Fruit fly (Drosophila melanogaster) whole organism, embryonic: ENCODE results near the gene mthl1.

Experiments used
- Bdp1 ChIP-seq: fragments of 200-800 bp; sonication (Bioruptor generic); optimal IDR thresholded peaks from 3 replicates; lab custom pipeline; 2016; ENCODE audit warnings: missing biosample characterization, missing genetic modification characterization
- CG10431 ChIP-seq: fragments of 200-800 bp; sonication (Bioruptor generic); optimal IDR thresholded peaks from 3 replicates; lab custom pipeline; 2018; ENCODE audit warnings: missing biosample characterization, mild to moderate bottlenecking, missing genetic modification characterization
- CG11247 ChIP-seq: fragments of 200-800 bp; sonication (Bioruptor generic); IDR thresholded peaks from 2 replicates; pipeline ENCODE4 v1.3.6; 2022; ENCODE audit warnings: missing biosample characterization, missing genetic modification characterization
- CG13424 ChIP-seq: fragments of 200-800 bp; sonication (Bioruptor generic); optimal IDR thresholded peaks from 2 replicates; lab custom pipeline; 2019; ENCODE audit warnings: missing biosample characterization, mild to moderate bottlenecking, missing genetic modification characterization, moderate library complexity
- CG1602 ChIP-seq: fragments of 200-800 bp; sonication (Bioruptor generic); optimal IDR thresholded peaks from 3 replicates; lab custom pipeline; 2016; ENCODE audit warnings: missing biosample characterization, missing genetic modification characterization
- CG2120 ChIP-seq: fragments of 200-800 bp; sonication (Bioruptor generic); optimal IDR thresholded peaks from 3 replicates; lab custom pipeline; 2016; ENCODE audit warnings: missing biosample characterization, missing genetic modification characterization
- CG31224 ChIP-seq: fragments of 200-800 bp; sonication (Bioruptor generic); IDR thresholded peaks from 2 replicates; pipeline ENCODE4 v1.3.6; 2022; ENCODE audit warnings: missing biosample characterization, missing genetic modification characterization
- CG3281 ChIP-seq: fragments of 200-800 bp; sonication (Bioruptor generic); optimal IDR thresholded peaks from 3 replicates; lab custom pipeline; 2017; ENCODE audit warnings: missing biosample characterization, mild to moderate bottlenecking, missing genetic modification characterization
- CG6254 ChIP-seq: fragments of 200-800 bp; sonication (Bioruptor generic); optimal IDR thresholded peaks from 3 replicates; lab custom pipeline; 2017; ENCODE audit warnings: mild to moderate bottlenecking, missing biosample characterization, missing genetic modification reagents, missing genetic modification characterization
- CG6272 ChIP-seq: fragments of 200-800 bp; sonication (Bioruptor generic); IDR thresholded peaks from 2 replicates; pipeline ENCODE4 v1.3.6; 2022; ENCODE audit warnings: missing biosample characterization, missing genetic modification characterization
- CG8281 ChIP-seq: fragments of 200-800 bp; sonication (Bioruptor generic); optimal IDR thresholded peaks from 2 replicates; lab custom pipeline; 2018; ENCODE audit warnings: missing biosample characterization, mild to moderate bottlenecking, missing genetic modification characterization, moderate library complexity
- CG8388 ChIP-seq: fragments of 200-800 bp; sonication (Bioruptor generic); optimal IDR thresholded peaks from 2 replicates; lab custom pipeline; 2019; ENCODE audit warnings: missing biosample characterization, mild to moderate bottlenecking, missing genetic modification characterization, moderate library complexity
- CG9437 ChIP-seq: fragments of 200-800 bp; sonication (Bioruptor generic); optimal IDR thresholded peaks from 2 replicates; lab custom pipeline; 2018; ENCODE audit warnings: missing biosample characterization, mild to moderate bottlenecking, missing genetic modification characterization
- CG9817 ChIP-seq: fragments of 200-800 bp; sonication (Bioruptor generic); optimal IDR thresholded peaks from 2 replicates; lab custom pipeline; 2018; ENCODE audit warnings: missing biosample characterization, mild to moderate bottlenecking, missing genetic modification characterization, moderate library complexity
- Camta ChIP-seq: fragments of 200-800 bp; sonication (Bioruptor generic); optimal IDR thresholded peaks from 2 replicates; lab custom pipeline; 2016; ENCODE audit warnings: missing biosample characterization, missing genetic modification characterization
- D ChIP-seq, 2 experiments: fragments of 200-800 bp in 1 of 2; fragments of >200 bp in 1 of 2; sonication (Bioruptor generic) in 1 of 2; optimal IDR thresholded peaks; 2 replicates in 1 of 2; 3 replicates in 1 of 2; lab custom pipeline; 2017; ENCODE audit warnings: mild to moderate bottlenecking in 1 of 2, missing biosample characterization in 1 of 2, missing genetic modification characterization in 1 of 2, missing genetic modification reagents in 1 of 2
- Fer3 ChIP-seq: fragments of 200-800 bp; sonication (Bioruptor generic); optimal IDR thresholded peaks from 2 replicates; lab custom pipeline; 2018; ENCODE audit warnings: missing biosample characterization, mild to moderate bottlenecking, missing genetic modification characterization, moderate library complexity
- HmgD ChIP-seq: fragments of 200-800 bp; sonication (Bioruptor generic); optimal IDR thresholded peaks from 3 replicates; lab custom pipeline; 2016; ENCODE audit warnings: missing biosample characterization, missing genetic modification characterization
- Mrtf ChIP-seq: fragments of 200-800 bp; sonication (Bioruptor generic); IDR thresholded peaks from 3 replicates; pipeline ENCODE4 v1.3.6; 2022; ENCODE audit warnings: missing biosample characterization, missing genetic modification characterization
- NC2β ChIP-seq: fragments of 200-800 bp; sonication (Bioruptor generic); optimal IDR thresholded peaks from 2 replicates; lab custom pipeline; 2016; ENCODE audit warnings: missing biosample characterization, missing genetic modification characterization
- NFAT ChIP-seq: fragments of 200-800 bp; sonication (Bioruptor generic); IDR thresholded peaks from 2 replicates; pipeline ENCODE4 v1.3.6; 2022; ENCODE audit warnings: missing biosample characterization, missing genetic modification characterization
- Rx ChIP-seq: fragments of 200-800 bp; sonication (Bioruptor generic); IDR thresholded peaks from 2 replicates; pipeline ENCODE4 v1.3.6; 2022; ENCODE audit warnings: missing biosample characterization, missing genetic modification characterization
- Tbp ChIP-seq: fragments of >200 bp; optimal IDR thresholded peaks from 2 replicates; lab custom pipeline; 2018; ENCODE audit warnings: missing biosample characterization, missing genetic modification characterization
- ac ChIP-seq: fragments of 200-800 bp; sonication (Bioruptor generic); optimal IDR thresholded peaks from 3 replicates; lab custom pipeline; 2017; ENCODE audit warnings: missing biosample characterization, mild to moderate bottlenecking, missing genetic modification characterization
- aop ChIP-seq: fragments of 200-800 bp; sonication (Bioruptor generic); IDR thresholded peaks from 2 replicates; pipeline ENCODE4 v1.3.6; 2022; ENCODE audit warnings: missing biosample characterization, missing genetic modification characterization
- ash1 ChIP-seq: fragments of 200-800 bp; sonication (Bioruptor generic); optimal IDR thresholded peaks from 2 replicates; lab custom pipeline; 2018; ENCODE audit warnings: missing biosample characterization, mild to moderate bottlenecking, missing genetic modification characterization
- bab2 ChIP-seq: fragments of 200-800 bp; sonication (Bioruptor generic); optimal IDR thresholded peaks from 2 replicates; lab custom pipeline; 2016; ENCODE audit warnings: missing biosample characterization, missing genetic modification characterization
- bsh ChIP-seq, 2 experiments: fragments of 200-800 bp; sonication (Bioruptor generic); optimal IDR thresholded peaks; 2 replicates each; lab custom pipeline; 2017 to 2018; ENCODE audit warnings: mild to moderate bottlenecking in 2 of 2, missing biosample characterization in 2 of 2, missing genetic modification characterization in 2 of 2, moderate library complexity in 1 of 2
- cas ChIP-seq: fragments of 200-800 bp; sonication (Bioruptor generic); IDR thresholded peaks from 2 replicates; pipeline ENCODE4 v1.3.6; 2022; ENCODE audit warnings: missing biosample characterization, missing genetic modification characterization
- dmrt11E ChIP-seq: fragments of 200-800 bp; sonication (Bioruptor generic); optimal IDR thresholded peaks from 3 replicates; lab custom pipeline; 2018; ENCODE audit warnings: missing biosample characterization, mild to moderate bottlenecking, missing genetic modification characterization, moderate library complexity
- en ChIP-seq: fragments of 200-800 bp; sonication (Bioruptor generic); optimal IDR thresholded peaks from 2 replicates; lab custom pipeline; 2016; ENCODE audit warnings: missing biosample characterization, missing genetic modification characterization
- fd96Cb ChIP-seq: fragments of 200-800 bp; sonication (Bioruptor generic); optimal IDR thresholded peaks from 2 replicates; lab custom pipeline; 2018; ENCODE audit warnings: missing biosample characterization, mild to moderate bottlenecking, missing genetic modification characterization, moderate library complexity
- gce ChIP-seq: fragments of 200-800 bp; sonication (Bioruptor generic); IDR thresholded peaks from 3 replicates; pipeline ENCODE4 v1.3.6; 2022; ENCODE audit warnings: missing biosample characterization, missing genetic modification characterization
- hkb ChIP-seq, 2 experiments: fragments of 200-800 bp in 1 of 2; fragments of >200 bp in 1 of 2; sonication (Bioruptor generic) in 1 of 2; IDR thresholded peaks in 1 of 2; optimal IDR thresholded peaks in 1 of 2; 2 replicates each; pipeline versions ENCODE4 v1.3.6 to Lab custom; 2017 to 2022; ENCODE audit warnings: missing biosample characterization in 1 of 2, missing genetic modification characterization in 1 of 2
- luna ChIP-seq: fragments of 200-800 bp; sonication (Bioruptor generic); optimal IDR thresholded peaks from 2 replicates; lab custom pipeline; 2016; ENCODE audit warnings: missing biosample characterization, missing genetic modification characterization
- mld ChIP-seq: fragments of 200-800 bp; sonication (Bioruptor generic); IDR thresholded peaks from 3 replicates; pipeline ENCODE4 v1.3.6; 2022; ENCODE audit warnings: missing biosample characterization, missing genetic modification characterization; ENCODE audit not compliant: partially characterized antibody
- nerfin-1 ChIP-seq: fragments of 200-800 bp; sonication (Bioruptor generic); optimal IDR thresholded peaks from 3 replicates; lab custom pipeline; 2019; ENCODE audit warnings: missing biosample characterization, mild to moderate bottlenecking, missing genetic modification characterization, moderate library complexity
- oc ChIP-seq: fragments of 200-800 bp; sonication (Bioruptor generic); optimal IDR thresholded peaks from 2 replicates; lab custom pipeline; 2018; ENCODE audit warnings: missing biosample characterization, mild to moderate bottlenecking, missing genetic modification characterization, moderate library complexity
- onecut ChIP-seq: fragments of 200-800 bp; sonication (Bioruptor generic); IDR thresholded peaks from 2 replicates; pipeline ENCODE4 v1.3.6; 2022; ENCODE audit warnings: missing biosample characterization, missing genetic modification characterization
- pzg ChIP-seq: fragments of 200-800 bp; sonication (Bioruptor generic); optimal IDR thresholded peaks from 3 replicates; lab custom pipeline; 2018; ENCODE audit warnings: missing biosample characterization, mild to moderate bottlenecking, missing genetic modification characterization, moderate library complexity
- sd ChIP-seq: fragments of 200-800 bp; sonication (Bioruptor generic); optimal IDR thresholded peaks from 3 replicates; lab custom pipeline; 2018; ENCODE audit warnings: missing biosample characterization, mild to moderate bottlenecking, missing genetic modification characterization, moderate library complexity
- sens-2 ChIP-seq: fragments of 200-800 bp; sonication (Bioruptor generic); IDR thresholded peaks from 2 replicates; pipeline ENCODE4 v1.3.6; 2022; ENCODE audit warnings: missing biosample characterization, missing genetic modification characterization
- shn ChIP-seq: fragments of 200-800 bp; sonication (Bioruptor generic); optimal IDR thresholded peaks from 3 replicates; lab custom pipeline; 2016; ENCODE audit warnings: missing biosample characterization, missing genetic modification characterization
- sima ChIP-seq: fragments of 200-800 bp; sonication (Bioruptor generic); optimal IDR thresholded peaks from 2 replicates; lab custom pipeline; 2016; ENCODE audit warnings: missing biosample characterization, missing genetic modification characterization
- sr ChIP-seq: fragments of 200-800 bp; sonication (Bioruptor generic); IDR thresholded peaks from 3 replicates; pipeline ENCODE4 v1.3.6; 2022; ENCODE audit warnings: missing biosample characterization, missing genetic modification characterization
- tin ChIP-seq: fragments of 200-800 bp; sonication (Bioruptor generic); optimal IDR thresholded peaks from 3 replicates; lab custom pipeline; 2016; ENCODE audit warnings: missing biosample characterization, missing genetic modification characterization
- wek ChIP-seq: fragments of 200-800 bp; sonication (Bioruptor generic); optimal IDR thresholded peaks from 3 replicates; lab custom pipeline; 2018; ENCODE audit warnings: missing biosample characterization, mild to moderate bottlenecking, missing genetic modification characterization, moderate library complexity
- zen2 ChIP-seq: fragments of 200-800 bp; sonication (Bioruptor generic); IDR thresholded peaks from 3 replicates; pipeline ENCODE4 v1.3.6; 2022; ENCODE audit warnings: missing biosample characterization, missing genetic modification characterization; ENCODE audit not compliant: partially characterized antibody

Gene mthl1

DNA sequence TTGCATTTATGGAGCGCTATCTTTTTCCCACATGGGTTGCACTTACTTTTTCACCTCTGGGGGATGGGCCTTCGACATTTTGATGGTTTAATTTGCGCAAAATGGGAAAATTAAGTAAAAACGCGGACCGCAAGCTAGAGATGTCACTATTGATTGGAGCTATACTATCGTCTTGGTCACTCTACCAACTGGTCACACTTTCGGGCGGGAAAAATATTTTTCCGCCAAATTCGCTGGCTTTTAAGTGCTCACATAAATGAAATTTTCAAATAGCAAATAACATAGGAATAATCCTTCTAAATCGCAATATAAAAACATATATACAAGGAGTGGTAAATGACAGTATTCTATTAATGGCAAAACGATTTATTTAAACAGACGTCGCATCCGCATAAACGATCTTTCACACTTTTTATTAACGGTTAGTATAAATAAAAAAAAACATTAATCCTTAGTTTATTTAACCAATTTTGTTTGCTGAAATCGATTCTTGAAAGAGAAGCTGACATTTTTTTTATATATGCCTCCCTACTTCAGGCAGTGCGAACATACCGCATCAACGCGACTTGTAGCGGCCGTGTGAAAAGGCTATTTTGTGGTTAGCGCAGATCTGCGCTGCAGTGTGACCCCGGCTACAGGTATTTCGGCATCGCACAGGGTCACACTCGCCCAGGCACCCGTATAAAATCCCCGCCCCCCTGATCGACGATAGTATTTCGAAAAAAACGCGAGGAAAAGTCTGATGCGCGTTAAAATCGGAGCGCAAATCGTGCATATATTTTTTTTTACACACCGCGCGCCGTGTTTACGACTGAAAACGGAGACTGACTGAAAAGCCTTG is at the start of gene mthl1, which contains the start of gene SNRPG (continued):
- TF ChIP-seq CG10431 (GFP tag; lab: Kevin White, UChicago) (peak; percentile 10), CG8388 (GFP tag; lab: Kevin White, UChicago) (peak; percentile 38), CG1602 (GFP tag; lab: Kevin White, UChicago) (peak; percentile 80), CG8281 (no peak), CG6254 (GFP tag; lab: Kevin White, UChicago) (no peak), oc (no peak), CG3281 (peak; percentile 53), gce (GFP tag; lab: Robert Waterston, UW) (peak; percentile 77; the same call in 2 of the 3 replicates), CG11247 (GFP tag; lab: Robert Waterston, UW) (peak; percentile 91), CG6272 (GFP tag; lab: Robert Waterston, UW) (peak; percentile 90), Camta (GFP tag; lab: Kevin White, UChicago) (no peak), CG2120 (GFP tag; lab: Kevin White, UChicago) (peak; percentile 92), sima (GFP tag; lab: Kevin White, UChicago) (no peak), sr (peak; percentile 71; the same call in 1 of the 3 replicates), CG9437 (GFP tag; lab: Kevin White, UChicago) (peak; percentile 56), onecut (GFP tag; lab: Robert Waterston, UW) (no peak; the same call in 1 of the 2 replicates), Tbp (GFP tag; lab: Kevin White, UChicago) (no peak), en (GFP tag; lab: Kevin White, UChicago) (no peak), luna (no peak), Mrtf (peak; percentile 95), Fer3 (tag; lab: Kevin White, UChicago) (peak; percentile 79), bsh (GFP tag; optimal IDR thresholded peaks at IDR 0.05; lab: Kevin White, UChicago) (peak in 1 of 2 experiments; percentile 64), NC2β (GFP tag; lab: Kevin White, UChicago) (peak; percentile 74), hkb (optimal IDR thresholded peaks at IDR 0.05; lab: Kevin White, UChicago) (peak; percentile 11), hkb (GFP tag; IDR thresholded peaks at IDR 0.05; lab: Robert Waterston, UW) (peak; percentile 82), fd96Cb (peak; percentile 74), tin (GFP tag; lab: Kevin White, UChicago) (peak; percentile 84), pzg (peak; percentile 85), zen2 (GFP tag; lab: Robert Waterston, UW) (no peak), bab2 (peak; percentile 82), shn (GFP tag; lab: Kevin White, UChicago) (peak; percentile 77), sd (tag; lab: Kevin White, UChicago) (peak; percentile 45), wek (GFP tag; lab: Kevin White, UChicago) (no peak), ash1 (GFP tag; lab: Kevin White, UChicago) (no peak), cas (peak; percentile 63; the same call in 1 of the 2 replicates), ac (GFP tag; lab: Kevin White, UChicago) (no peak), sens-2 (GFP tag; lab: Robert Waterston, UW) (peak; percentile 77), mld (no peak), HmgD (GFP tag; lab: Kevin White, UChicago) (peak; percentile 38), NFAT (GFP tag; lab: Robert Waterston, UW) (peak; percentile 96), nerfin-1 (tag; lab: Kevin White, UChicago) (peak; percentile 37), Rx (peak; percentile 91), D (optimal IDR thresholded peaks at IDR 0.05; lab: Kevin White, UChicago) (no peak), D (GFP tag; optimal IDR thresholded peaks at IDR 0.05; lab: Kevin White, UChicago) (peak; percentile 59), CG31224 (GFP tag; lab: Robert Waterston, UW) (peak; percentile 83), CG13424 (tag; lab: Kevin White, UChicago) (peak; percentile 72), aop (0 out of 2 replicates have a peak, but pooled peaks have one; percentile 64), dmrt11E (tag; lab: Kevin White, UChicago) (peak; percentile 64), CG9817 (tag; lab: Kevin White, UChicago) (peak; percentile 87), Bdp1 (GFP tag; lab: Kevin White, UChicago) (peak; percentile 70)
